Worm (Caenorhabditis elegans) whole organism, L1 larva: Measurements from ENCODE around the gene cpr-9.
A peak's percentile ranks its signal among the peaks of the same experiment; 100 is the strongest.

Source experiments
- C16A3.4 ChIP-seq: fragments of 150-350 bp; optimal IDR thresholded peaks from 2 replicates; lab custom pipeline; 2014; ENCODE audit warnings: missing biosample characterization, missing genetic modification characterization
- F16B12.6 ChIP-seq: fragments of 150-350 bp; optimal IDR thresholded peaks from 2 replicates; lab custom pipeline; 2014; ENCODE audit warnings: missing biosample characterization, missing genetic modification characterization
- alr-1 ChIP-seq: fragments of 200-800 bp; sonication (Bioruptor generic); optimal IDR thresholded peaks from 2 replicates; lab custom pipeline; 2018; ENCODE audit warnings: borderline replicate concordance, mild to moderate bottlenecking, missing genetic modification characterization, missing compliant biosample characterization
- aly-2 ChIP-seq: fragments of 150-350 bp; optimal IDR thresholded peaks from 2 replicates; lab custom pipeline; 2014; ENCODE audit warnings: missing biosample characterization, missing genetic modification characterization
- blmp-1 ChIP-seq: fragments of 150-350 bp; optimal IDR thresholded peaks from 2 replicates; lab custom pipeline; 2014; ENCODE audit warnings: missing biosample characterization, missing genetic modification characterization
- ceh-63 ChIP-seq: fragments of 200-800 bp; sonication (Bioruptor generic); optimal IDR thresholded peaks from 2 replicates; lab custom pipeline; 2018; ENCODE audit warnings: mild to moderate bottlenecking, missing genetic modification characterization, missing compliant biosample characterization
- ceh-8 ChIP-seq: fragments of 200-800 bp; sonication (Bioruptor generic); optimal IDR thresholded peaks from 2 replicates; lab custom pipeline; 2018; ENCODE audit warnings: mild to moderate bottlenecking, missing genetic modification characterization, moderate library complexity, missing compliant biosample characterization
- ceh-82 ChIP-seq, 3 experiments: fragments of 150-350 bp in 1 of 3; sonication (generic microtip) in 2 of 3; optimal IDR thresholded peaks; 2 replicates each; lab custom pipeline; 2014 to 2017; ENCODE audit warnings: missing biosample characterization in 3 of 3, missing genetic modification characterization in 3 of 3
- ceh-90 ChIP-seq: sonication (generic microtip); optimal IDR thresholded peaks from 2 replicates; lab custom pipeline; 2016; ENCODE audit warnings: missing genetic modification characterization, missing compliant biosample characterization
- ces-1 ChIP-seq: fragments of 150-350 bp; optimal IDR thresholded peaks from 2 replicates; lab custom pipeline; 2014; ENCODE audit warnings: missing biosample characterization, missing genetic modification reagents, missing genetic modification characterization
- dsc-1 ChIP-seq: sonication (generic microtip); optimal IDR thresholded peaks from 2 replicates; lab custom pipeline; 2016; ENCODE audit warnings: mild to moderate bottlenecking, missing genetic modification characterization, missing compliant biosample characterization
- efl-1 ChIP-seq, 4 experiments: fragments of 150-350 bp; optimal IDR thresholded peaks in 3 of 4; peaks in 1 of 4; 1 replicate in 1 of 4; 2 replicates in 3 of 4; lab custom pipeline; 2014; ENCODE audit warnings: missing biosample characterization in 2 of 4, missing genetic modification characterization in 2 of 4, missing genetic modification reagents in 2 of 4
- egl-13 ChIP-seq: sonication (generic microtip); optimal IDR thresholded peaks from 2 replicates; lab custom pipeline; 2016; ENCODE audit warnings: missing genotype, missing genetic modification reagents, missing genetic modification characterization, missing compliant biosample characterization
- egl-27 ChIP-seq, 2 experiments: fragments of 150-350 bp in 1 of 2; sonication (generic microtip); optimal IDR thresholded peaks; 3 replicates each; lab custom pipeline; 2017 to 2018; ENCODE audit warnings: missing biosample characterization in 2 of 2, missing genetic modification characterization in 2 of 2, missing genetic modification reagents in 2 of 2
- elt-3 ChIP-seq, 6 experiments: fragments of 150-350 bp in 1 of 6; sonication (generic microtip); optimal IDR thresholded peaks; 2 replicates each; lab custom pipeline; 2017 to 2018; ENCODE audit warnings: missing biosample characterization in 6 of 6, missing genetic modification characterization in 6 of 6, inconsistent platforms in 1 of 6
- fkh-10 ChIP-seq: sonication (generic microtip); optimal IDR thresholded peaks from 2 replicates; lab custom pipeline; 2017; ENCODE audit warnings: missing biosample characterization, missing genetic modification reagents, missing genetic modification characterization
- fkh-8 ChIP-seq: sonication (generic microtip); optimal IDR thresholded peaks from 2 replicates; lab custom pipeline; 2016; ENCODE audit warnings: mild to moderate bottlenecking, missing genetic modification characterization, missing compliant biosample characterization
- fos-1 ChIP-seq: fragments of 150-350 bp; optimal IDR thresholded peaks from 2 replicates; lab custom pipeline; 2014; ENCODE audit warnings: missing biosample characterization, missing genetic modification characterization
- hpl-2 ChIP-seq: fragments of 150-350 bp; optimal IDR thresholded peaks from 2 replicates; lab custom pipeline; 2014; ENCODE audit warnings: missing biosample characterization, missing genetic modification reagents, missing genetic modification characterization
- irx-1 ChIP-seq: sonication (generic microtip); optimal IDR thresholded peaks from 2 replicates; lab custom pipeline; 2016; ENCODE audit warnings: missing genetic modification characterization, missing compliant biosample characterization
- jun-1 ChIP-seq: fragments of 150-350 bp; optimal IDR thresholded peaks from 2 replicates; lab custom pipeline; 2014; ENCODE audit warnings: missing biosample characterization, missing genetic modification reagents, missing genetic modification characterization
- lir-3 ChIP-seq: sonication (generic microtip); optimal IDR thresholded peaks from 2 replicates; lab custom pipeline; 2016; ENCODE audit warnings: mild to moderate bottlenecking, missing genetic modification characterization, moderate library complexity, missing compliant biosample characterization; ENCODE audit not compliant: poor library complexity
- nhr-11 ChIP-seq: fragments of 150-350 bp; optimal IDR thresholded peaks from 2 replicates; lab custom pipeline; 2014; ENCODE audit warnings: missing biosample characterization, missing genetic modification characterization
- nhr-19 ChIP-seq: fragments of 200-800 bp; sonication (Bioruptor generic); conservative IDR thresholded peaks from 2 replicates; pipeline ENCODE4 v1.3.6; 2022; ENCODE audit warnings: missing genetic modification characterization, missing compliant biosample characterization
- nhr-20 ChIP-seq: sonication (generic microtip); optimal IDR thresholded peaks from 2 replicates; lab custom pipeline; 2016; ENCODE audit warnings: mild to moderate bottlenecking, missing genetic modification characterization, missing compliant biosample characterization
- nhr-237 ChIP-seq: fragments of 150-350 bp; optimal IDR thresholded peaks from 2 replicates; lab custom pipeline; 2014; ENCODE audit warnings: missing biosample characterization, missing genetic modification characterization
- nhr-28 ChIP-seq: fragments of 150-350 bp; optimal IDR thresholded peaks from 2 replicates; lab custom pipeline; 2014; ENCODE audit warnings: missing biosample characterization, missing genetic modification characterization
- nhr-47 ChIP-seq: sonication (generic microtip); optimal IDR thresholded peaks from 2 replicates; lab custom pipeline; 2016; ENCODE audit warnings: mild to moderate bottlenecking, missing genetic modification characterization, moderate library complexity, missing compliant biosample characterization
- nhr-71 ChIP-seq: sonication (generic microtip); optimal IDR thresholded peaks from 2 replicates; lab custom pipeline; 2016; ENCODE audit warnings: mild to moderate bottlenecking, missing genetic modification characterization, moderate library complexity, missing compliant biosample characterization
- nhr-76 ChIP-seq: sonication (generic microtip); optimal IDR thresholded peaks from 2 replicates; lab custom pipeline; 2017; ENCODE audit warnings: missing biosample characterization, missing genetic modification characterization
- nhr-77 ChIP-seq: fragments of 150-350 bp; optimal IDR thresholded peaks from 2 replicates; lab custom pipeline; 2014; ENCODE audit warnings: missing biosample characterization, missing genetic modification characterization
- nhr-84 ChIP-seq: sonication (generic microtip); optimal IDR thresholded peaks from 2 replicates; lab custom pipeline; 2017; ENCODE audit warnings: missing biosample characterization, missing genetic modification characterization
- nhr-85 ChIP-seq: sonication (generic microtip); peaks from one replicate; lab custom pipeline; 2016; ENCODE audit warnings: missing genetic modification characterization, inconsistent platforms, missing compliant biosample characterization
- nhr-90 ChIP-seq: sonication (generic microtip); optimal IDR thresholded peaks from 2 replicates; lab custom pipeline; 2016; ENCODE audit warnings: mild to moderate bottlenecking, missing genetic modification characterization, missing compliant biosample characterization; ENCODE audit not compliant: poor library complexity
- pag-3 ChIP-seq: sonication (generic microtip); optimal IDR thresholded peaks from 2 replicates; lab custom pipeline; 2017; ENCODE audit warnings: missing genetic modification characterization, mild to moderate bottlenecking, missing compliant biosample characterization, antibody characterized with exemption, borderline replicate concordance; ENCODE audit not compliant: insufficient read depth
- pax-3 ChIP-seq: fragments of 200-800 bp; sonication (Bioruptor generic); optimal IDR thresholded peaks from 2 replicates; lab custom pipeline; 2018; ENCODE audit warnings: mild to moderate bottlenecking, missing genetic modification characterization, moderate library complexity, missing compliant biosample characterization
- pqm-1 ChIP-seq: sonication (generic microtip); optimal IDR thresholded peaks from 3 replicates; lab custom pipeline; 2017; ENCODE audit warnings: missing biosample characterization, missing genetic modification characterization
- skn-1 ChIP-seq: fragments of 150-350 bp; optimal IDR thresholded peaks from 2 replicates; lab custom pipeline; 2014; ENCODE audit warnings: missing biosample characterization, missing genetic modification characterization
- snpc-4 ChIP-seq: fragments of 150-350 bp; optimal IDR thresholded peaks from 2 replicates; lab custom pipeline; 2014; ENCODE audit warnings: missing biosample characterization, missing genetic modification characterization
- sox-4 ChIP-seq: sonication (generic microtip); optimal IDR thresholded peaks from 2 replicates; lab custom pipeline; 2016; ENCODE audit warnings: missing genetic modification characterization, missing compliant biosample characterization
- sptf-1 ChIP-seq: fragments of 150-350 bp; optimal IDR thresholded peaks from 2 replicates; lab custom pipeline; 2014; ENCODE audit warnings: missing biosample characterization, missing genetic modification characterization
- sup-37 ChIP-seq: fragments of 200-800 bp; sonication (Bioruptor generic); optimal IDR thresholded peaks from 2 replicates; lab custom pipeline; 2018; ENCODE audit warnings: mild to moderate bottlenecking, missing genetic modification characterization, missing compliant biosample characterization
- tbx-2 ChIP-seq: sonication (generic microtip); optimal IDR thresholded peaks from 2 replicates; lab custom pipeline; 2016; ENCODE audit warnings: missing genetic modification characterization, missing compliant biosample characterization
- unc-86 ChIP-seq: sonication (generic microtip); optimal IDR thresholded peaks from 2 replicates; lab custom pipeline; 2016; ENCODE audit warnings: missing genetic modification characterization, missing compliant biosample characterization
- unc-98 ChIP-seq: fragments of 200-800 bp; sonication (Bioruptor generic); IDR thresholded peaks from 2 replicates; pipeline ENCODE4 v1.3.6; 2022; ENCODE audit warnings: missing genetic modification characterization, missing compliant biosample characterization
- zag-1 ChIP-seq: fragments of 150-350 bp; optimal IDR thresholded peaks from 2 replicates; lab custom pipeline; 2014; ENCODE audit warnings: missing biosample characterization, missing genetic modification characterization
- zip-4 ChIP-seq: fragments of 200-800 bp; sonication (Bioruptor generic); optimal IDR thresholded peaks from 2 replicates; lab custom pipeline; 2018; ENCODE audit warnings: mild to moderate bottlenecking, missing genetic modification characterization, moderate library complexity, missing compliant biosample characterization
- ztf-4 ChIP-seq: fragments of 150-350 bp; optimal IDR thresholded peaks from 2 replicates; lab custom pipeline; 2014; ENCODE audit warnings: missing biosample characterization, missing genetic modification characterization

Gene cpr-9

ce11 chrV:11993706-11994345 is 9.0 kb upstream of the cpr-9 start, which contains the start of the genes cyl-1 and C52E4.7 (continued):
- peak in 2 of 3 experiments; percentile 35 to 40 for TF ChIP-seq ceh-82 (tag; optimal IDR thresholded peaks at IDR 0.05; lab: Kevin White, UChicago)
- peak; percentile 71 to 74 for TF ChIP-seq efl-1 (optimal IDR thresholded peaks at IDR 0.05; lab: Kevin White, UChicago)
- peak; percentile 65 to 87 for TF ChIP-seq efl-1 (GFP tag; optimal IDR thresholded peaks at IDR 0.05 in 1 of 2; lab: Kevin White, UChicago)
- no peak for TF ChIP-seq sup-37
- TF ChIP-seq nhr-71 (tag; lab: Kevin White, UChicago): peak; percentile 71
- TF ChIP-seq nhr-28 (tag; lab: Kevin White, UChicago): no peak
- no peak for TF ChIP-seq pax-3 (tag; lab: Kevin White, UChicago)
- TF ChIP-seq dsc-1 (tag; lab: Kevin White, UChicago): no peak
- TF ChIP-seq ceh-63 (GFP tag; lab: Kevin White, UChicago): no peak
- TF ChIP-seq nhr-84 (tag; lab: Kevin White, UChicago): no peak
- TF ChIP-seq blmp-1 (tag; lab: Kevin White, UChicago): peak; percentile 72
- peak; percentile 76 for TF ChIP-seq skn-1 (tag; lab: Kevin White, UChicago)
- no peak for TF ChIP-seq nhr-11 (tag; lab: Kevin White, UChicago)
- no peak for TF ChIP-seq lir-3 (tag; lab: Kevin White, UChicago)
- TF ChIP-seq ceh-90 (tag; lab: Kevin White, UChicago): no peak
- no peak for TF ChIP-seq nhr-90 (tag; lab: Kevin White, UChicago)
- TF ChIP-seq aly-2 (tag; lab: Kevin White, UChicago): no peak
- TF ChIP-seq ces-1 (GFP tag; lab: Kevin White, UChicago): no peak
- TF ChIP-seq zip-4 (GFP tag; lab: Kevin White, UChicago): no peak
- TF ChIP-seq nhr-76 (tag; lab: Kevin White, UChicago): no peak
- TF ChIP-seq elt-3 (tag; optimal IDR thresholded peaks at IDR 0.05; lab: Kevin White, UChicago): peak in 1 of 6 experiments; percentile 44
- TF ChIP-seq jun-1 (tag; lab: Kevin White, UChicago): no peak
- peak; percentile 34 for TF ChIP-seq tbx-2
- peak; percentile 52 for TF ChIP-seq nhr-20 (tag; lab: Kevin White, UChicago)
- no peak for TF ChIP-seq ztf-4
- peak; percentile 59 for TF ChIP-seq snpc-4 (tag; lab: Kevin White, UChicago)
- TF ChIP-seq unc-98: no peak
- TF ChIP-seq unc-86 (tag; lab: Kevin White, UChicago): no peak
- no peak for TF ChIP-seq ceh-8
- TF ChIP-seq nhr-85 (tag; lab: Kevin White, UChicago): peak; percentile 42
- TF ChIP-seq fos-1 (tag; lab: Kevin White, UChicago): no peak
- no peak for TF ChIP-seq sptf-1 (tag; lab: Kevin White, UChicago)
- TF ChIP-seq nhr-237 (tag; lab: Kevin White, UChicago): no peak
- TF ChIP-seq irx-1 (tag; lab: Kevin White, UChicago): no peak
- TF ChIP-seq nhr-19 (GFP tag; lab: Robert Waterston, UW): 0 out of 2 replicates have a peak, but pooled peaks have one; percentile 3
- TF ChIP-seq nhr-77 (tag; lab: Kevin White, UChicago): no peak
- TF ChIP-seq C16A3.4: peak; percentile 50
- no peak for TF ChIP-seq zag-1
- TF ChIP-seq pqm-1 (tag; lab: Kevin White, UChicago): no peak
- TF ChIP-seq egl-13 (tag; lab: Kevin White, UChicago): no peak
- TF ChIP-seq egl-27 (tag; optimal IDR thresholded peaks at IDR 0.05; lab: Kevin White, UChicago): no peak
- no peak for TF ChIP-seq alr-1 (tag; lab: Kevin White, UChicago)
- TF ChIP-seq fkh-10: no peak
- no peak for TF ChIP-seq pag-3
- TF ChIP-seq F16B12.6 (tag; lab: Kevin White, UChicago): peak; percentile 91
- no peak for TF ChIP-seq hpl-2 (GFP tag; lab: Kevin White, UChicago)
- TF ChIP-seq nhr-47 (tag; lab: Kevin White, UChicago): peak; percentile 50
- TF ChIP-seq fkh-8 (tag; lab: Kevin White, UChicago): peak; percentile 53
- no peak for TF ChIP-seq sox-4
- TF ChIP-seq, all 84 proteins: peak for 28
